Fruit fly (Drosophila melanogaster) whole organism, embryonic: ENCODE results near the gene yps.
A peak's percentile ranks its signal among the peaks of the same experiment; 100 is the strongest.

Experiments used
- Aef1 ChIP-seq: fragments of 200-800 bp; sonication (Bioruptor generic); IDR thresholded peaks from 3 replicates; pipeline ENCODE4 v1.3.6; 2022; ENCODE audit warnings: missing biosample characterization, missing genetic modification characterization
- Awh ChIP-seq: fragments of 200-800 bp; sonication (Bioruptor generic); IDR thresholded peaks from 2 replicates; pipeline ENCODE4, ENCODE4 v1.3.6; 2022; ENCODE audit warnings: missing biosample characterization, missing genetic modification characterization
- CG10959 ChIP-seq: fragments of 200-800 bp; sonication (Bioruptor generic); IDR thresholded peaks from 2 replicates; pipeline ENCODE4 v1.3.6; 2022; ENCODE audit warnings: missing biosample characterization, missing genetic modification characterization
- CG12391 ChIP-seq: fragments of 200-800 bp; sonication (Bioruptor generic); optimal IDR thresholded peaks from 3 replicates; lab custom pipeline; 2018; ENCODE audit warnings: missing biosample characterization, mild to moderate bottlenecking, missing genetic modification characterization, moderate library complexity
- CG13624 ChIP-seq: fragments of 200-800 bp; sonication (Bioruptor generic); optimal IDR thresholded peaks from 2 replicates; lab custom pipeline; 2016; ENCODE audit warnings: missing biosample characterization, missing genetic modification characterization
- CG14014 ChIP-seq: fragments of 200-800 bp; sonication (Bioruptor generic); IDR thresholded peaks from 2 replicates; pipeline ENCODE4 v1.3.6; 2022; ENCODE audit warnings: missing biosample characterization, missing genetic modification characterization
- CG15269 ChIP-seq: fragments of 200-800 bp; sonication (Bioruptor generic); optimal IDR thresholded peaks from 2 replicates; lab custom pipeline; 2018; ENCODE audit warnings: missing biosample characterization, mild to moderate bottlenecking, missing genetic modification characterization, moderate library complexity
- CG1529 ChIP-seq: fragments of 200-800 bp; sonication (Bioruptor generic); optimal IDR thresholded peaks from 3 replicates; lab custom pipeline; 2018; ENCODE audit warnings: missing biosample characterization, missing genetic modification characterization
- CG1647 ChIP-seq: fragments of 200-800 bp; sonication (Bioruptor generic); optimal IDR thresholded peaks from 3 replicates; lab custom pipeline; 2016; ENCODE audit warnings: missing biosample characterization, missing genetic modification characterization
- CG16779 ChIP-seq: fragments of 200-800 bp; sonication (Bioruptor generic); IDR thresholded peaks from 2 replicates; pipeline ENCODE4 v1.3.6; 2022; ENCODE audit warnings: missing biosample characterization, missing genetic modification characterization
- CG30431 ChIP-seq: fragments of 200-800 bp; sonication (Bioruptor generic); optimal IDR thresholded peaks from 2 replicates; lab custom pipeline; 2017; ENCODE audit warnings: missing biosample characterization, missing genetic modification characterization
- CG32532 ChIP-seq: fragments of 200-800 bp; sonication (Bioruptor generic); IDR thresholded peaks from 2 replicates; pipeline ENCODE4 v1.3.6; 2022; ENCODE audit warnings: missing biosample characterization, missing genetic modification characterization
- CG4328 ChIP-seq: fragments of 200-800 bp; sonication (Bioruptor generic); optimal IDR thresholded peaks from 3 replicates; lab custom pipeline; 2017; ENCODE audit warnings: missing biosample characterization, missing genetic modification reagents, missing genetic modification characterization
- CG4360 ChIP-seq: fragments of 200-800 bp; sonication (Bioruptor generic); IDR thresholded peaks from 2 replicates; pipeline ENCODE4 v1.3.6; 2022; ENCODE audit warnings: missing biosample characterization, missing genetic modification characterization
- CG7372 ChIP-seq: fragments of 200-800 bp; sonication (Bioruptor generic); IDR thresholded peaks from 2 replicates; pipeline ENCODE4 v1.3.6; 2022; ENCODE audit warnings: missing biosample characterization, missing genetic modification characterization
- CG7928 ChIP-seq: fragments of 200-800 bp; sonication (Bioruptor generic); optimal IDR thresholded peaks from 2 replicates; lab custom pipeline; 2017; ENCODE audit warnings: missing biosample characterization, mild to moderate bottlenecking, missing genetic modification characterization
- CG8089 ChIP-seq: fragments of 200-800 bp; sonication (Bioruptor generic); optimal IDR thresholded peaks from 3 replicates; lab custom pipeline; 2016; ENCODE audit warnings: missing biosample characterization, missing genetic modification characterization
- CG8478 ChIP-seq: fragments of >200 bp; optimal IDR thresholded peaks from 2 replicates; lab custom pipeline; 2018
- CG9609 ChIP-seq: fragments of 200-800 bp; sonication (Bioruptor generic); optimal IDR thresholded peaks from 3 replicates; lab custom pipeline; 2016; ENCODE audit warnings: missing biosample characterization, missing genetic modification characterization
- Dbx ChIP-seq: fragments of 200-800 bp; sonication (Bioruptor generic); IDR thresholded peaks from 3 replicates; pipeline ENCODE4 v1.3.6; 2022; ENCODE audit warnings: missing biosample characterization, missing genetic modification characterization
- Dp ChIP-seq: fragments of 200-800 bp; sonication (Bioruptor generic); optimal IDR thresholded peaks from 2 replicates; lab custom pipeline; 2018; ENCODE audit warnings: missing biosample characterization, mild to moderate bottlenecking, missing genetic modification characterization, moderate library complexity
- Dref ChIP-seq: fragments of 200-800 bp; sonication (Bioruptor generic); IDR thresholded peaks from 2 replicates; pipeline ENCODE4 v1.3.6; 2022; ENCODE audit warnings: missing biosample characterization, missing genetic modification characterization
- Elba2 ChIP-seq: fragments of 200-800 bp; sonication (Bioruptor generic); optimal IDR thresholded peaks from 3 replicates; lab custom pipeline; 2016; ENCODE audit warnings: missing biosample characterization, missing genetic modification characterization
- Fer3 ChIP-seq: fragments of 200-800 bp; sonication (Bioruptor generic); optimal IDR thresholded peaks from 2 replicates; lab custom pipeline; 2018; ENCODE audit warnings: missing biosample characterization, mild to moderate bottlenecking, missing genetic modification characterization, moderate library complexity
- Hr78 ChIP-seq, 2 experiments: fragments of 200-800 bp in 1 of 2; fragments of >200 bp in 1 of 2; sonication (Bioruptor generic) in 1 of 2; optimal IDR thresholded peaks; 2 replicates each; lab custom pipeline; 2017 to 2019; ENCODE audit warnings: missing biosample characterization in 2 of 2, missing genetic modification characterization in 2 of 2, mild to moderate bottlenecking in 1 of 2, moderate library complexity in 1 of 2
- Mad ChIP-seq: fragments of 200-800 bp; sonication (Bioruptor generic); optimal IDR thresholded peaks from 2 replicates; lab custom pipeline; 2016; ENCODE audit warnings: missing biosample characterization, missing genetic modification characterization
- Nf-YC ChIP-seq: fragments of 200-800 bp; optimal IDR thresholded peaks from 3 replicates; lab custom pipeline; 2019; ENCODE audit warnings: missing biosample characterization, mild to moderate bottlenecking, missing genetic modification characterization, moderate library complexity
- Optix ChIP-seq: fragments of 200-800 bp; sonication (Bioruptor generic); IDR thresholded peaks from 3 replicates; pipeline ENCODE4 v1.3.6; 2022; ENCODE audit warnings: missing biosample characterization, missing genetic modification characterization
- PHDP ChIP-seq: fragments of 200-800 bp; sonication (Bioruptor generic); optimal IDR thresholded peaks from 3 replicates; lab custom pipeline; 2018; ENCODE audit warnings: missing biosample characterization, mild to moderate bottlenecking, missing genetic modification characterization, moderate library complexity
- Xbp1 ChIP-seq: fragments of 200-800 bp; sonication (Bioruptor generic); optimal IDR thresholded peaks from 3 replicates; lab custom pipeline; 2016; ENCODE audit warnings: missing biosample characterization, mild to moderate bottlenecking, missing genetic modification characterization
- YL-1 ChIP-seq: fragments of 200-800 bp; sonication (Bioruptor generic); optimal IDR thresholded peaks from 3 replicates; lab custom pipeline; 2017; ENCODE audit warnings: missing biosample characterization, mild to moderate bottlenecking, missing genetic modification characterization
- abd-A ChIP-seq: fragments of 200-800 bp; sonication (Bioruptor generic); optimal IDR thresholded peaks from 3 replicates; lab custom pipeline; 2019; ENCODE audit warnings: missing biosample characterization, mild to moderate bottlenecking, missing genetic modification characterization, moderate library complexity
- bsh ChIP-seq, 2 experiments: fragments of 200-800 bp; sonication (Bioruptor generic); optimal IDR thresholded peaks; 2 replicates each; lab custom pipeline; 2017 to 2018; ENCODE audit warnings: mild to moderate bottlenecking in 2 of 2, missing biosample characterization in 2 of 2, missing genetic modification characterization in 2 of 2, moderate library complexity in 1 of 2
- cato ChIP-seq: fragments of 200-800 bp; sonication (Bioruptor generic); optimal IDR thresholded peaks from 2 replicates; lab custom pipeline; 2016; ENCODE audit warnings: missing biosample characterization, missing genetic modification characterization, borderline replicate concordance
- chn ChIP-seq: fragments of 200-800 bp; sonication (Bioruptor generic); optimal IDR thresholded peaks from 2 replicates; lab custom pipeline; 2016; ENCODE audit warnings: missing biosample characterization, missing genetic modification characterization
- da ChIP-seq: fragments of 200-800 bp; sonication (Bioruptor generic); optimal IDR thresholded peaks from 2 replicates; lab custom pipeline; 2016; ENCODE audit warnings: missing biosample characterization, missing genetic modification characterization
- disco-r ChIP-seq: fragments of 200-800 bp; sonication (Bioruptor generic); optimal IDR thresholded peaks from 2 replicates; lab custom pipeline; 2016; ENCODE audit warnings: missing biosample characterization, missing genetic modification characterization
- eve ChIP-seq, 2 experiments: fragments of >200 bp; optimal IDR thresholded peaks; 2 replicates each; lab custom pipeline; 2017; ENCODE audit warnings: missing biosample characterization in 2 of 2, missing genetic modification characterization in 2 of 2
- fd3F ChIP-seq: fragments of 200-800 bp; sonication (Bioruptor generic); optimal IDR thresholded peaks from 2 replicates; lab custom pipeline; 2018; ENCODE audit warnings: missing biosample characterization, mild to moderate bottlenecking, missing genetic modification characterization, moderate library complexity
- fd64A ChIP-seq: fragments of 200-800 bp; sonication (Bioruptor generic); optimal IDR thresholded peaks from 3 replicates; lab custom pipeline; 2018; ENCODE audit warnings: missing biosample characterization, mild to moderate bottlenecking, missing genetic modification characterization
- grau ChIP-seq: fragments of 200-800 bp; optimal IDR thresholded peaks from 3 replicates; lab custom pipeline; 2019; ENCODE audit warnings: missing biosample characterization, mild to moderate bottlenecking, missing genetic modification characterization, moderate library complexity
- gsb-n ChIP-seq: fragments of 200-800 bp; sonication (Bioruptor generic); optimal IDR thresholded peaks from 3 replicates; lab custom pipeline; 2018; ENCODE audit warnings: missing biosample characterization, mild to moderate bottlenecking, missing genetic modification characterization
- luna ChIP-seq: fragments of 200-800 bp; sonication (Bioruptor generic); optimal IDR thresholded peaks from 2 replicates; lab custom pipeline; 2016; ENCODE audit warnings: missing biosample characterization, missing genetic modification characterization
- peb ChIP-seq: fragments of 200-800 bp; sonication (Bioruptor generic); IDR thresholded peaks from 2 replicates; pipeline ENCODE4 v1.3.6; 2022; ENCODE audit warnings: missing biosample characterization, missing genetic modification characterization
- psq ChIP-seq: fragments of 200-800 bp; sonication (Bioruptor generic); optimal IDR thresholded peaks from 2 replicates; lab custom pipeline; 2017; ENCODE audit warnings: missing biosample characterization, missing genetic modification characterization
- tio ChIP-seq: fragments of 200-800 bp; sonication (Bioruptor generic); optimal IDR thresholded peaks from 2 replicates; lab custom pipeline; 2017; ENCODE audit warnings: missing biosample characterization, missing genetic modification characterization, inconsistent platforms
- trh ChIP-seq: fragments of 200-800 bp; sonication (Bioruptor generic); optimal IDR thresholded peaks from 2 replicates; lab custom pipeline; 2016; ENCODE audit warnings: missing biosample characterization, missing genetic modification characterization
- usp ChIP-seq: fragments of >200 bp; optimal IDR thresholded peaks from 2 replicates; lab custom pipeline; 2017; ENCODE audit warnings: missing biosample characterization, missing genetic modification characterization
- z ChIP-seq: fragments of 200-800 bp; sonication (Bioruptor generic); IDR thresholded peaks from 3 replicates; pipeline ENCODE4 v1.3.6; 2022; ENCODE audit warnings: missing biosample characterization, missing genetic modification characterization
- zen2 ChIP-seq: fragments of 200-800 bp; sonication (Bioruptor generic); IDR thresholded peaks from 3 replicates; pipeline ENCODE4 v1.3.6; 2022; ENCODE audit warnings: missing biosample characterization, missing genetic modification characterization; ENCODE audit not compliant: partially characterized antibody

Gene yps

DNA sequence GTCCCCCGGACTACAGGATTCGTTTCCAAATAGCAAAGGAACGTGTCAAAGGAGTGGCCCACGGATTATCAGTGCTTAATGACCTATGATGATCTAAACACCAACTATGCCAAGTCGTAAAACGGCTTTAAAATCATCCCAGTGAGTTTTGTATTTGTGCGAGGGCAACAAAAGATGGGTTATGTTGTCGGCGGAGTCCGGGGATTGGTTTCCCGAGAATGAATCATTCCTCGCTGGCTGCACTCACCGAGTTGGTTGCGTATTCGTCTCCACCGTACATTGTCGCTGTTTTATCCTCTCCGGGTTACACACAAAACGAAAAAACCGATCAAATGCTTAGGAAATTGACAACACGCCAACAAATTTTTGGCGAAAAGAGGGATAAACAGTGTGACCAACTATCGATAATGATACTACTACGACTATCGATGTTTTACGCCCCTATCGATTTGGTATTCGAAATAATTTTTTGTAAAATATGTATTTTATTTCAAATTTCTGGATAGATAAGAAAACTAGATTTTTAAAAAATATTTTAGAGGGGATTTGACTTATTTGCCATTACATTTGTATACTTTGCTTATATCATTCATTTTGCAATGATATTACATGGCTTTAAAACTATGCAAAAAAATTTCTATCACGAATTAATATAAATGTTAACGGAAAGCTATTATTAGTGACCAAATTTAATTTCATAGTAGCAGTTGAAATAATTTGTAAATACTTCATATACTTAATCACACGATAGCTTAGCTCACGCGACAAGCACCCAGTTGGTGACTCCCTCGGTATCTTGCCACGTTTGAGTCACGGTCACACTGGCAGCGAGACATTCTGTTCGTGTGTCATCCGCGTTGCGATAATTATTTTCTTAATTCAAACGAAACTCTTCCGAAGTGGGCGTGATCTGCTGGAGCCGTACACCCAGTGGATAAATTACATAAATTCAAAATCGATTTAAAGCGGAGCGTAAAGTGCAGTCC lies 21.1 kb upstream of the yps start, which contains the start of the genes eIF3l and Nrx-IV (continued):
- TF ChIP-seq Dref (GFP tag; lab: Robert Waterston, UW) (peak; percentile 63), CG4360 (GFP tag; lab: Robert Waterston, UW) (0 out of 2 replicates have a peak, but pooled peaks have one; percentile 6), bsh (GFP tag; optimal IDR thresholded peaks at IDR 0.05; lab: Kevin White, UChicago) (no peak), Dp (GFP tag; lab: Kevin White, UChicago) (peak; percentile 5), peb (GFP tag; lab: Robert Waterston, UW) (no peak), chn (GFP tag; lab: Kevin White, UChicago) (no peak), CG8089 (GFP tag; lab: Kevin White, UChicago) (no peak), Fer3 (tag; lab: Kevin White, UChicago) (no peak), disco-r (GFP tag; lab: Kevin White, UChicago) (no peak), Awh (GFP tag; lab: Robert Waterston, UW) (no peak), CG16779 (GFP tag; lab: Robert Waterston, UW) (no peak), CG9609 (GFP tag; lab: Kevin White, UChicago) (no peak), CG15269 (no peak), CG10959 (GFP tag; lab: Robert Waterston, UW) (no peak), da (GFP tag; lab: Kevin White, UChicago) (no peak), CG12391 (peak; percentile 42), CG4328 (GFP tag; lab: Kevin White, UChicago) (no peak), Aef1 (GFP tag; lab: Robert Waterston, UW) (no peak), CG30431 (GFP tag; lab: Kevin White, UChicago) (no peak), z (GFP tag; lab: Robert Waterston, UW) (no peak), grau (tag; lab: Kevin White, UChicago) (no peak), luna (GFP tag; lab: Kevin White, UChicago) (no peak), Nf-YC (tag; lab: Kevin White, UChicago) (no peak), Xbp1 (no peak), Mad (GFP tag; lab: Kevin White, UChicago) (no peak), CG32532 (no peak), PHDP (no peak), psq (no peak), CG8478 (no peak), trh (no peak), CG7928 (GFP tag; lab: Kevin White, UChicago) (no peak), usp (GFP tag; lab: Kevin White, UChicago) (no peak), abd-A (tag; lab: Kevin White, UChicago) (no peak), CG13624 (no peak), Dbx (GFP tag; lab: Robert Waterston, UW) (no peak), YL-1 (peak; percentile 57), Optix (no peak), CG1529 (GFP tag; lab: Kevin White, UChicago) (no peak), CG14014 (GFP tag; lab: Robert Waterston, UW) (no peak), Elba2 (no peak), Hr78 (GFP tag; optimal IDR thresholded peaks at IDR 0.05; lab: Kevin White, UChicago) (no peak), zen2 (GFP tag; lab: Robert Waterston, UW) (no peak), fd3F (no peak), fd64A (GFP tag; lab: Kevin White, UChicago) (no peak), tio (GFP tag; lab: Kevin White, UChicago) (no peak), CG7372 (GFP tag; lab: Robert Waterston, UW) (no peak), cato (GFP tag; lab: Kevin White, UChicago) (no peak), gsb-n (tag; lab: Kevin White, UChicago) (no peak), CG1647 (no peak), eve (GFP tag; optimal IDR thresholded peaks at IDR 0.05; lab: Kevin White, UChicago) (no peak)
